Worm (Caenorhabditis elegans): Measurements from ENCODE around the gene F41H10.4.

The F41H10.4 gene

ce11 chrIV:5370914-5371313 is 6.6 kb downstream of the F41H10.4 start (continued):
- TF ChIP-seq nhr-232 (tag; optimal IDR thresholded peaks at IDR 0.05) (peak; percentile 18), ref-2 (tag; optimal IDR thresholded peaks at IDR 0.05) (peak; percentile 20), F13H6.1 (tag; optimal IDR thresholded peaks at IDR 0.05) (no peak), pros-1 (tag; optimal IDR thresholded peaks at IDR 0.05) (no peak), pha-2 (tag; optimal IDR thresholded peaks at IDR 0.05) (peak; percentile 41), unc-42 (tag; optimal IDR thresholded peaks at IDR 0.05) (no peak)

- no peak for TF ChIP-seq Y22D7AL.16 (tag; optimal IDR thresholded peaks at IDR 0.05)
- TF ChIP-seq nhr-232 (tag; optimal IDR thresholded peaks at IDR 0.05) = no peak
- no peak for TF ChIP-seq nfya-1 (tag; optimal IDR thresholded peaks at IDR 0.05)
- TF ChIP-seq tbx-2 (tag; optimal IDR thresholded peaks at IDR 0.05) = no peak
- no peak for TF ChIP-seq ceh-31 (tag; optimal IDR thresholded peaks at IDR 0.05)
- TF ChIP-seq hlh-6 (tag; optimal IDR thresholded peaks at IDR 0.05) = no peak
- no peak for TF ChIP-seq ets-4 (tag; optimal IDR thresholded peaks at IDR 0.05)
- TF ChIP-seq ceh-30 (tag; optimal IDR thresholded peaks at IDR 0.05) = no peak
- TF ChIP-seq ceh-48 (tag; optimal IDR thresholded peaks at IDR 0.05) = no peak
- TF ChIP-seq sdc-2 (tag; optimal IDR thresholded peaks at IDR 0.05) = no peak
- no peak for TF ChIP-seq ttx-3 (tag; optimal IDR thresholded peaks at IDR 0.05)
- no peak for TF ChIP-seq ama-1 (optimal IDR thresholded peaks at IDR 0.05)
- no peak for TF ChIP-seq dve-1 (tag; optimal IDR thresholded peaks at IDR 0.05)
- no peak for TF ChIP-seq K09A11.1 (tag; optimal IDR thresholded peaks at IDR 0.05; ENCODE audit: insufficient read depth)
- no peak for TF ChIP-seq ceh-14 (tag; optimal IDR thresholded peaks at IDR 0.05)
Observed at ce11 chrIV:5374321-5374720, 10.0 kb downstream of the F41H10.4 start.

- TF ChIP-seq pha-2 (tag; optimal IDR thresholded peaks at IDR 0.05) (no peak), ceh-19 (GFP tag; optimal IDR thresholded peaks at IDR 0.05) (no peak)
Observed at ce11 chrIV:5374946-5375345, 10.6 kb downstream of the F41H10.4 start.

ce11 chrIV:5377062-5377461 is 12.7 kb downstream of the F41H10.4 start, which contains the start of gene elo-5:
TSS of gene elo-5 (minus strand) at chrIV:5377117.
- no peak for TF ChIP-seq ets-4 (tag; optimal IDR thresholded peaks at IDR 0.05)
- no peak for TF ChIP-seq nfya-1 (tag; optimal IDR thresholded peaks at IDR 0.05)
- TF ChIP-seq elt-2 (tag; optimal IDR thresholded peaks at IDR 0.05) = peak; percentile 39
- TF ChIP-seq nhr-232 (tag; optimal IDR thresholded peaks at IDR 0.05) = no peak
- TF ChIP-seq che-1 (tag; optimal IDR thresholded peaks at IDR 0.05) = no peak
- TF ChIP-seq pat-9 (tag; optimal IDR thresholded peaks at IDR 0.05) = no peak
- no peak for TF ChIP-seq dmd-4 (tag; optimal IDR thresholded peaks at IDR 0.05; ENCODE audit: borderline replicate concordance)

- no peak for TF ChIP-seq ceh-19 (GFP tag; optimal IDR thresholded peaks at IDR 0.05)
- no peak for TF ChIP-seq ceh-18 (tag; optimal IDR thresholded peaks at IDR 0.05)
Observed at ce11 chrIV:5380140-5380539, 15.8 kb downstream of the F41H10.4 start.

- TF ChIP-seq madf-2 (tag; optimal IDR thresholded peaks at IDR 0.05) (no peak), lin-11 (tag; optimal IDR thresholded peaks at IDR 0.05) (no peak), ceh-24 (tag; optimal IDR thresholded peaks at IDR 0.05) (no peak), rnt-1 (tag; optimal IDR thresholded peaks at IDR 0.05) (no peak), pha-2 (tag; optimal IDR thresholded peaks at IDR 0.05) (no peak), dve-1 (tag; optimal IDR thresholded peaks at IDR 0.05) (no peak), pat-9 (tag; optimal IDR thresholded peaks at IDR 0.05) (no peak)
Observed at ce11 chrIV:5381334-5381733, 17.0 kb downstream of the F41H10.4 start, which contains the start of gene F41H10.2. TSS of gene F41H10.2 (plus strand) at chrIV:5381634.

ce11 chrIV:5382609-5383008 is 18.2 kb downstream of the F41H10.4 start, which contains the start of gene F41H10.1:
TSS of gene F41H10.1 (plus strand) at chrIV:5382909.
- TF ChIP-seq unc-42 (tag; optimal IDR thresholded peaks at IDR 0.05) (no peak), gmeb-2 (tag; optimal IDR thresholded peaks at IDR 0.05) (no peak), hlh-15 (tag; optimal IDR thresholded peaks at IDR 0.05) (no peak), ahr-1 (tag; optimal IDR thresholded peaks at IDR 0.05) (no peak), ceh-45 (GFP tag; IDR thresholded peaks at IDR 0.05) (no peak)
